Fruit fly (Drosophila melanogaster): ENCODE data around the gene CG14143.

Gene CG14143

DNA sequence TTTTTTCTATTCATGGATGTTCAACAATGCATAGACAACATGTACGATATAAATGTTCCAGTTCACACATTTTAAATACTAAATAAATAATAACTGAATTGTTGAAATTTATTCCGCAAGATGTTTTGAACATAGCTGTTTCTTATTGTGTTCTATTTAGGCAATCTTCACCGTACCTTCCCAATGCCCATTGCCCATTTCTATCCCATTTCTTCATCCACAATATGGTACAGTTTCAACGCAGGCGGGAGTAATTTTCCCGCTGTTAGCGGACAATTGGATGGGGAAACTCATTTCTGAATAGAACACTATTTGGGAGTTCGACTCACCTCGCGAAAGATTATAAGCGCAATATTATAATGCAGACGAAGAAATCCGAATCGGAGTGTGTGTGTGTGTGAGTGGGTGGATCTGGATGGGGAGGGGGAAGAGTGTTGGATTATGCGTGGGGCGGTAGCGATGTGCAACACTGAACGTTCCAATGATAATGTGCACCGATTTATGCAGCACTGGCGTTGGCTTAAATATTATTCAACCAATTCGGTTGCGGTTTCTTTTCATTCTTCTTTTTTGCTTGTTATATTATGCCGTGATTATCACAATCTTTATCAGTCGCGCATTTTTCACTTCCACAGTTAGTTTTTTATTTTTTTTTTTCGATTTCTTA lies 42.7 kb upstream of the CG14143 start (continued):
- TF ChIP-seq CG2199 (GFP tag; IDR thresholded peaks at IDR 0.05) (0 out of 3 replicates have a peak, but pooled peaks have one; percentile 46), CG10431 (GFP tag; optimal IDR thresholded peaks at IDR 0.05) (peak; percentile 51), gfzf (GFP tag; optimal IDR thresholded peaks at IDR 0.05) (peak; percentile 21), ems (GFP tag; optimal IDR thresholded peaks at IDR 0.05) (peak; percentile 41), dpn (GFP tag; optimal IDR thresholded peaks at IDR 0.05) (peak; percentile 68 to 74), vnd (GFP tag; IDR thresholded peaks at IDR 0.05; ENCODE audit: partially characterized antibody) (no peak), E2f1 (GFP tag; IDR thresholded peaks at IDR 0.05) (no peak), CG7839 (tag; optimal IDR thresholded peaks at IDR 0.05) (peak; percentile 43), CG16813 (GFP tag; IDR thresholded peaks at IDR 0.05; ENCODE audit: partially characterized antibody) (0 out of 3 replicates have a peak, but pooled peaks have one; percentile 30), Elba2 (GFP tag; optimal IDR thresholded peaks at IDR 0.05) (peak; percentile 27), CG8388 (GFP tag; optimal IDR thresholded peaks at IDR 0.05) (no peak), CG6854 (GFP tag; optimal IDR thresholded peaks at IDR 0.05) (no peak), Side (GFP tag; optimal IDR thresholded peaks at IDR 0.05) (peak; percentile 76), CG7786 (GFP tag; optimal IDR thresholded peaks at IDR 0.05) (peak; percentile 31), CG9797 (GFP tag; optimal IDR thresholded peaks at IDR 0.05) (no peak), Asciz (GFP tag; optimal IDR thresholded peaks at IDR 0.05) (peak; percentile 14), gsb-n (tag; optimal IDR thresholded peaks at IDR 0.05) (peak; percentile 19), org-1 (GFP tag; optimal IDR thresholded peaks at IDR 0.05) (no peak), knrl (GFP tag; IDR thresholded peaks at IDR 0.05; ENCODE audit: partially characterized antibody) (peak; percentile 15; the same call in 1 of the 3 replicates), Sry-δ (GFP tag; optimal IDR thresholded peaks at IDR 0.05) (peak; percentile 53), Nf-YA (GFP tag; IDR thresholded peaks at IDR 0.05) (no peak), Dfd (GFP tag; optimal IDR thresholded peaks at IDR 0.05) (no peak), CG12155 (GFP tag; optimal IDR thresholded peaks at IDR 0.05) (peak; percentile 57), vfl (GFP tag; optimal IDR thresholded peaks at IDR 0.05) (peak; percentile 22), lab (GFP tag; optimal IDR thresholded peaks at IDR 0.05) (peak; percentile 80), Awh (GFP tag; IDR thresholded peaks at IDR 0.05) (no peak), CG11723 (GFP tag; optimal IDR thresholded peaks at IDR 0.05) (peak; percentile 2), CG32772 (GFP tag; IDR thresholded peaks at IDR 0.05) (no peak), CG30403 (GFP tag; optimal IDR thresholded peaks at IDR 0.05) (peak; percentile 53), ap (GFP tag; IDR thresholded peaks at IDR 0.05) (no peak), Tbp (GFP tag; optimal IDR thresholded peaks at IDR 0.05) (no peak), sens-2 (GFP tag; IDR thresholded peaks at IDR 0.05) (no peak), CG1024 (GFP tag; IDR thresholded peaks at IDR 0.05) (no peak), CG16863 (GFP tag; optimal IDR thresholded peaks at IDR 0.05) (peak; percentile 42), btn (GFP tag; optimal IDR thresholded peaks at IDR 0.05) (peak; percentile 45), CG14667 (GFP tag; IDR thresholded peaks at IDR 0.05) (no peak), mirr (GFP tag; optimal IDR thresholded peaks at IDR 0.05) (peak; percentile 5), CG15073 (GFP tag; optimal IDR thresholded peaks at IDR 0.05) (no peak), CG10462 (GFP tag; optimal IDR thresholded peaks at IDR 0.05) (peak; percentile 43), bbx (GFP tag; IDR thresholded peaks at IDR 0.05; ENCODE audit: partially characterized antibody) (peak; percentile 48), CG9437 (GFP tag; optimal IDR thresholded peaks at IDR 0.05) (peak; percentile 40), her (GFP tag; optimal IDR thresholded peaks at IDR 0.05) (peak; percentile 61), CG10209 (GFP tag; optimal IDR thresholded peaks at IDR 0.05) (peak; percentile 34), sim (GFP tag; IDR thresholded peaks at IDR 0.05) (no peak), emc (GFP tag; optimal IDR thresholded peaks at IDR 0.05) (no peak), CG10979 (tag; optimal IDR thresholded peaks at IDR 0.05) (peak; percentile 23), CG31224 (GFP tag; IDR thresholded peaks at IDR 0.05) (no peak), CG5953 (GFP tag; IDR thresholded peaks at IDR 0.05) (no peak), CG5245 (GFP tag; optimal IDR thresholded peaks at IDR 0.05) (peak; percentile 29), amos (GFP tag; IDR thresholded peaks at IDR 0.05; ENCODE audit: partially characterized antibody) (0 out of 2 replicates have a peak, but pooled peaks have one; percentile 21)

Data from whole organism, embryonic.